Worm (Caenorhabditis elegans) whole organism, L2 larva: ENCODE data around the gene M70.5.
"Not testable (repeated sequence)": the region's sequence is repeated elsewhere in the genome, so short reads cannot be mapped to it uniquely, and the experiment has no call there.

Source experiments
- C34F6.9 ChIP-seq: fragments of 150-350 bp; optimal IDR thresholded peaks from 2 replicates; lab custom pipeline; 2014; ENCODE audit warnings: missing biosample characterization, missing genetic modification characterization
- Y55F3AM.14 ChIP-seq: fragments of 200-800 bp; sonication (Bioruptor generic); optimal IDR thresholded peaks from 2 replicates; lab custom pipeline; 2018; ENCODE audit warnings: mild to moderate bottlenecking, missing genetic modification characterization, missing compliant biosample characterization
- ZK546.5 ChIP-seq: sonication (generic microtip); optimal IDR thresholded peaks from 2 replicates; lab custom pipeline; 2017; ENCODE audit warnings: missing biosample characterization, missing genetic modification characterization
- blmp-1 ChIP-seq: sonication (generic microtip); optimal IDR thresholded peaks from 2 replicates; lab custom pipeline; 2017; ENCODE audit warnings: missing genetic modification characterization, mild to moderate bottlenecking, missing compliant biosample characterization, antibody characterized with exemption, moderate library complexity; ENCODE audit not compliant: insufficient read depth
- ceh-16 ChIP-seq: fragments of 150-350 bp; optimal IDR thresholded peaks from 2 replicates; lab custom pipeline; 2014; ENCODE audit warnings: missing biosample characterization, missing genetic modification characterization
- ceh-82 ChIP-seq: fragments of 150-350 bp; optimal IDR thresholded peaks from 2 replicates; lab custom pipeline; 2014; ENCODE audit warnings: missing biosample characterization, missing genetic modification characterization
- dmd-4 ChIP-seq: sonication (generic microtip); optimal IDR thresholded peaks from 2 replicates; lab custom pipeline; 2017; ENCODE audit warnings: missing biosample characterization, missing genetic modification characterization
- elt-3 ChIP-seq: sonication (generic microtip); optimal IDR thresholded peaks from 2 replicates; lab custom pipeline; 2017; ENCODE audit warnings: missing biosample characterization, missing genetic modification characterization
- gmeb-1 ChIP-seq: fragments of 150-350 bp; optimal IDR thresholded peaks from 2 replicates; lab custom pipeline; 2014; ENCODE audit warnings: missing biosample characterization, missing genetic modification characterization
- lin-11 ChIP-seq: fragments of 150-350 bp; sonication (generic microtip); optimal IDR thresholded peaks from 2 replicates; lab custom pipeline; 2014; ENCODE audit warnings: missing biosample characterization, missing genetic modification characterization, inconsistent platforms, mixed read lengths
- lin-13 ChIP-seq: fragments of 150-350 bp; optimal IDR thresholded peaks from 2 replicates; lab custom pipeline; 2014; ENCODE audit warnings: missing biosample characterization, missing genetic modification reagents, missing genetic modification characterization
- lin-39 ChIP-seq: fragments of 150-350 bp; optimal IDR thresholded peaks from 2 replicates; lab custom pipeline; 2014; ENCODE audit warnings: missing biosample characterization, missing genetic modification reagents, missing genetic modification characterization
- nhr-10 ChIP-seq: sonication (generic microtip); optimal IDR thresholded peaks from 2 replicates; lab custom pipeline; 2017; ENCODE audit warnings: missing biosample characterization, missing genetic modification characterization
- nhr-11 ChIP-seq: fragments of 150-350 bp; optimal IDR thresholded peaks from 2 replicates; lab custom pipeline; 2014; ENCODE audit warnings: missing biosample characterization, missing genetic modification characterization
- nhr-129 ChIP-seq: fragments of 150-350 bp; optimal IDR thresholded peaks from 2 replicates; lab custom pipeline; 2014; ENCODE audit warnings: missing biosample characterization, missing genetic modification characterization
- nhr-21 ChIP-seq: fragments of 150-350 bp; optimal IDR thresholded peaks from 2 replicates; lab custom pipeline; 2014; ENCODE audit warnings: missing biosample characterization, missing genetic modification characterization
- nhr-237 ChIP-seq: fragments of 150-350 bp; optimal IDR thresholded peaks from 2 replicates; lab custom pipeline; 2014; ENCODE audit warnings: missing biosample characterization, missing genetic modification characterization
- nhr-6 ChIP-seq: fragments of 150-350 bp; optimal IDR thresholded peaks from 2 replicates; lab custom pipeline; 2014; ENCODE audit warnings: missing biosample characterization, missing genetic modification characterization
- nhr-77 ChIP-seq: fragments of 150-350 bp; optimal IDR thresholded peaks from 2 replicates; lab custom pipeline; 2014; ENCODE audit warnings: missing biosample characterization, missing genetic modification characterization
- peb-1 ChIP-seq: fragments of 150-350 bp; optimal IDR thresholded peaks from 2 replicates; lab custom pipeline; 2014; ENCODE audit warnings: missing biosample characterization, missing genetic modification characterization
- sem-4 ChIP-seq: fragments of 150-350 bp; optimal IDR thresholded peaks from 2 replicates; lab custom pipeline; 2014; ENCODE audit warnings: missing biosample characterization, missing genetic modification reagents, missing genetic modification characterization
- skn-1 ChIP-seq: sonication (generic microtip); optimal IDR thresholded peaks from 2 replicates; lab custom pipeline; 2017; ENCODE audit warnings: missing biosample characterization, missing genetic modification characterization
- sma-3 ChIP-seq: sonication (generic microtip); optimal IDR thresholded peaks from 2 replicates; lab custom pipeline; 2016; ENCODE audit warnings: missing genetic modification reagents, missing genetic modification characterization, missing compliant biosample characterization
- sma-9 ChIP-seq, 2 experiments: fragments of 150-350 bp in 1 of 2; sonication (generic microtip) in 1 of 2; optimal IDR thresholded peaks; 2 replicates each; lab custom pipeline; 2014 to 2016; ENCODE audit warnings: missing genetic modification characterization in 2 of 2, mild to moderate bottlenecking in 1 of 2, missing biosample characterization in 1 of 2, missing compliant biosample characterization in 1 of 2, missing genetic modification reagents in 1 of 2, moderate library complexity in 1 of 2
- unc-39 ChIP-seq: fragments of 150-350 bp; optimal IDR thresholded peaks from 2 replicates; lab custom pipeline; 2014; ENCODE audit warnings: missing biosample characterization, missing genetic modification characterization
- zag-1 ChIP-seq: fragments of 150-350 bp; optimal IDR thresholded peaks from 2 replicates; lab custom pipeline; 2014; ENCODE audit warnings: missing biosample characterization, missing genetic modification characterization
- ztf-1 ChIP-seq: fragments of 200-800 bp; sonication (Bioruptor generic); conservative IDR thresholded peaks from 2 replicates; pipeline ENCODE4 v1.3.6; 2022; ENCODE audit warnings: missing genetic modification characterization, missing compliant biosample characterization
- ztf-11 ChIP-seq: sonication (generic microtip); optimal IDR thresholded peaks from 2 replicates; lab custom pipeline; 2017; ENCODE audit warnings: missing biosample characterization, missing genetic modification characterization
- ztf-4 ChIP-seq: fragments of 150-350 bp; optimal IDR thresholded peaks from 2 replicates; lab custom pipeline; 2014; ENCODE audit warnings: missing biosample characterization, missing genetic modification characterization

The M70.5 gene

DNA sequence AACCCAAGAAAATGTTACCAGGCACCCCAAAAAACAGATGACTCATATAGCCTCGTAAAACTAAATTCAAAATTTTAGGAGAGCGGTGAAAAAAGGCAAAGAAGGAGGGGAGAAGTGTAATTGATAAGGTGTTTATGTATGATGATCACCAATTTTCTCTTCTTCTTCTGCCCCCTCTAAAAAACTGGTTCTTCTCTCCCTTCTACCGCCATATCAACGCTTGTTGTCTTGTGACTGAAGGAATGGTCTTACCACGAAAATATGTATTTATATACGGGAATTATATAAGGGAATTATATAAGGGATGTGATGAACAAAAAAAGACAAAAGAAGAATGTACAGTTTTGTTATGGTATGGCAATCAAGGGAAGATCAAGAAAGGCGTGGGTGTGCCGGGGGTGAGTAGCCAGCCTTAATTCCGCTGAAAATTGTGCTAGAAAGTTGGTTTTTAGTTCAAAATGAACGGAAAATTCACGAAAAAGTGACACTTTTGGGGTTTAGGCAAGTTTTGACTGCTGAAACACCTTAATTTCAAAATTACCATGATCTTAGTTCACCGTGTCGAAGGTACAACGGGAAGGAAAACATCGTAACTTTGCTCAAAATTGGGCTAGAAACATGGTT lies 6.0 kb upstream of the M70.5 start (continued):
- TF ChIP-seq sem-4 (no peak), nhr-21 (tag; lab: Kevin White, UChicago) (peak; percentile 56)

- no peak for TF ChIP-seq dmd-4 (tag; lab: Kevin White, UChicago)
- no peak for TF ChIP-seq nhr-237 (tag; lab: Kevin White, UChicago)
- no peak for TF ChIP-seq lin-13 (GFP tag; lab: Kevin White, UChicago)
These were observed 11.9 kb downstream of the M70.5 start, which contains the start of gene famp-1 for ce11 chrIV:2263564-2263963. TSS of gene famp-1 (minus strand) at chrIV:2263664.

- no peak for TF ChIP-seq gmeb-1 (tag; lab: Kevin White, UChicago)
- no peak for TF ChIP-seq ceh-82 (tag; lab: Kevin White, UChicago)
- TF ChIP-seq unc-39: no peak
- TF ChIP-seq lin-11 (tag; lab: Kevin White, UChicago): no peak
- no peak for TF ChIP-seq nhr-10 (tag; lab: Kevin White, UChicago)
- no peak for TF ChIP-seq lin-39 (tag; lab: Kevin White, UChicago)
These were observed 21.9 kb downstream of the M70.5 start for ce11 chrIV:2253392-2254048.

DNA sequence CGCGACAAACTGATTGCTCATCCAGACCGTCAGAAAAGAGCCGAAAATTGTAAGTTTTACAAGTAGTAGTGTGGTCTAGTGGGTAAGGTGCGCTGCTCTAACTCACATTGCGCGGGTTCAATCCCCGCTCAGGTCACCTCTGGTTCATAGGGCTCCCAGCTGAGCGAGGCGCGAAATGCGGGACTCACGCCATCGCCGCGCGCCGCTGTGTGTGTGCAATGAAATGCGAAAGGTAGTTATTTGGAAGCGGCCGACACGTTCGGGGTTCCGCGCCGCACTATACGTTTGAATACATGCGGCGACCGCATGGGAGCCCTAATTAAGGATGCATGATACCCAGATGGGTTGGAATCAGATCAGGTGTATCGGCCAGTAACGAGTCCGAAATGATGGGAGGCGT lies 29.3 kb downstream of the M70.5 start:
- TF ChIP-seq ZK546.5 (tag; lab: Kevin White, UChicago): no peak
- TF ChIP-seq elt-3 (tag; lab: Kevin White, UChicago): no peak
- no peak for TF ChIP-seq blmp-1 (tag; lab: Kevin White, UChicago)
- TF ChIP-seq ztf-1: no peak
- no peak for TF ChIP-seq lin-39 (tag; lab: Kevin White, UChicago)
- no peak for TF ChIP-seq skn-1

- TF ChIP-seq peb-1, ztf-4, elt-3 (tag; lab: Kevin White, UChicago): not testable (repeated sequence)
- TF ChIP-seq, all 48 proteins: peak for 0; not testable (repeated sequence) for 48
These were observed 29.9 kb downstream of the M70.5 start, which contains the start of gene M70.1 for ce11 chrIV:2245565-2245964. TSS of gene M70.1 (plus strand) at chrIV:2245865.

DNA sequence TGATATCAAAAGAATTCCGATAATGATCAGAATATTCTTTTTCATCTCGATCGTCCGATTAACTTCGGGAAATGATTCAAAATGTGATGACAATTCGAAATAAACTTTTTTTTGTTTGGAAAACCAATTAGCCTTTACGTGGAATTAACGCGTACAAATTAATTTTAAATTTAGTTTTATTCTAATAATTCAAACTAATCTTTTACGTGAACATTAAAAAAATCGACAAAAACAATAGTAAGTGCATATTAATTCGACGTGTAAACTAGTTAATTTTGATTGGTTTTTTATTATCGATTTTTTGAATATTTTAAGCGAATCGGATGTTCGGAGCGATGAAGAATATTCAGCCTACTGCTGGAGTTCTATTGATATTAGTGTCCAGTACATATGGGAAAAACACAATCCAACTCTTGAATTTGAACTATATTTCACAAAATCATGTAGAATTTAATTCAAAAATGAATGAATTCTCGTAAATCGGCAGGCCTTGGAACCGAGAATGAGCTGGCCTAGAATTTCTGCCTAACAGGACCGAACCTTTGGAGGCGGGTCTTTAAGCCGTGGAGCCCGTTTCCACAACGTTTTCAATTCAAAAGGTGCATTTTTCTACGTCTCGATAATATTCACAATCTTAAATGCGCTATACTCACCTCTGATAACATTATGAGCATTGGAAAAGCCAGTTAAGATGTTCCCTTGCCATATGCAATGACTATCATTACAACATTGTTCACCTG lies 32.9 kb downstream of the M70.5 start, which contains the start of the genes M70.3 and M70.2:
TSS of gene M70.3 (minus strand) at position 101 of the 740 bp plus-strand sequence.
TSS of gene M70.2 (plus strand) at position 690 of the 740 bp plus-strand sequence.
- TF ChIP-seq ztf-11: no peak
- no peak for TF ChIP-seq lin-11 (tag; lab: Kevin White, UChicago)
- TF ChIP-seq ceh-82 (tag; lab: Kevin White, UChicago): no peak
- TF ChIP-seq nhr-77 (tag; lab: Kevin White, UChicago): no peak
- TF ChIP-seq sma-3 (GFP tag; lab: Kevin White, UChicago): no peak
- TF ChIP-seq C34F6.9 (tag; lab: Kevin White, UChicago): no peak
- no peak for TF ChIP-seq blmp-1 (tag; lab: Kevin White, UChicago)
- TF ChIP-seq dmd-4 (tag; lab: Kevin White, UChicago): no peak
- TF ChIP-seq zag-1: no peak
- TF ChIP-seq nhr-129 (tag; lab: Kevin White, UChicago): no peak
- TF ChIP-seq lin-39 (tag; lab: Kevin White, UChicago): no peak
- no peak for TF ChIP-seq sma-9 (GFP tag; optimal IDR thresholded peaks at IDR 0.05; lab: Kevin White, UChicago)
- TF ChIP-seq sma-9 (tag; optimal IDR thresholded peaks at IDR 0.05; lab: Kevin White, UChicago): no peak
- TF ChIP-seq nhr-6 (tag; lab: Kevin White, UChicago): no peak
- no peak for TF ChIP-seq lin-13 (GFP tag; lab: Kevin White, UChicago)
- TF ChIP-seq Y55F3AM.14 (GFP tag; lab: Kevin White, UChicago): no peak
- TF ChIP-seq sem-4: no peak
- TF ChIP-seq ceh-16 (tag; lab: Kevin White, UChicago): no peak
- no peak for TF ChIP-seq gmeb-1 (tag; lab: Kevin White, UChicago)
- no peak for TF ChIP-seq nhr-11 (tag; lab: Kevin White, UChicago)
- no peak for TF ChIP-seq ztf-4 (tag; lab: Kevin White, UChicago)
